Worm (Caenorhabditis elegans) whole organism, early embryonic: ENCODE data around the gene R13H4.2.

Source experiments
- B0310.2 ChIP-seq: sonication (generic microtip); optimal IDR thresholded peaks from 2 replicates; lab custom pipeline; 2016; ENCODE audit warnings: mild to moderate bottlenecking, missing genetic modification characterization, missing compliant biosample characterization
- ama-1 ChIP-seq: fragments of 150-350 bp; optimal IDR thresholded peaks from 2 replicates; lab custom pipeline; 2014
- tbx-37 ChIP-seq: fragments of 200-800 bp; sonication (Bioruptor generic); conservative IDR thresholded peaks from 2 replicates; pipeline ENCODE4 v1.3.6; 2022; ENCODE audit warnings: missing genetic modification reagents, missing genetic modification characterization, missing compliant biosample characterization
- tra-4 ChIP-seq: sonication (generic microtip); optimal IDR thresholded peaks from 2 replicates; lab custom pipeline; 2017; ENCODE audit warnings: missing genetic modification characterization, missing compliant biosample characterization

DNA sequence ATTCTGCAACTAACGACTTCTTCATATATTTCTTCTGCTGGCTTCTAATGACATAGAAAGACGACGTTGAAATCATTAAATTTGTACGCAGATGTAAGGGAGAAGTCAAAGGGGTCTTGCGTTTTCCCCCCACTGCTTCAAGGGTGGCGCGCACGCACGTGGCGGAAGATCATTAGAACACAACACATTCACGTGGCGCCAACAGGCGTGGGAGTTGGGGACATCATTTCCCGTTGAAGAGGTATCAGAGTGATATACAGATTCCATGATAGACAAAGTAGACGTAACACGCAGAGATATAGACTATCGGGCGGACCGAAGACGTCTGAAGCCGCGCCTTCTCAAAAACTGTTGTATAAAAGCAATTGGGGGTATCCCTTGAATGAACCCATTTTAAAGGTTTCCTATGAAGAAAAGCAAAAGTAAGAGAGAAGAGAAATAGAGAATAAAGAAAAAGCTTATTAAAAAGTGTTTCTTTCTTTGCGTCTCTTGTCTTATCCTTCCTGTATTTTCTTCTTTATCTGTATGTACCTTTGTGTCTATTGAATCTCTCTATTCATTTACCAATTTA, 36.9 kb upstream of the R13H4.2 start:
- no peak for TF ChIP-seq tbx-37
- TF ChIP-seq ama-1 (lab: Kevin White, UChicago): no peak
- no peak for TF ChIP-seq tra-4
- TF ChIP-seq B0310.2 (tag; lab: Kevin White, UChicago): no peak
